Worm (Caenorhabditis elegans) whole organism, young adult: ENCODE data around the gene M05D6.5.
A peak's percentile ranks its signal among the peaks of the same experiment; 100 is the strongest.

Experiments used
- B0019.2 ChIP-seq: fragments of 200-800 bp; sonication (Bioruptor generic); conservative IDR thresholded peaks from 2 replicates; pipeline ENCODE4 v1.3.6; 2022; ENCODE audit warnings: missing genetic modification reagents, missing genetic modification characterization, missing compliant biosample characterization
- C06A6.2 ChIP-seq: fragments of 200-800 bp; sonication (Bioruptor generic); conservative IDR thresholded peaks from 2 replicates; pipeline ENCODE4 v1.3.6; 2022; ENCODE audit warnings: missing genetic modification characterization, missing compliant biosample characterization
- D2030.7 ChIP-seq: fragments of 200-800 bp; sonication (Bioruptor generic); IDR thresholded peaks from 2 replicates; pipeline ENCODE4 v1.3.6; 2022; ENCODE audit warnings: missing genetic modification reagents, missing genetic modification characterization, missing compliant biosample characterization
- F33H1.4 ChIP-seq: fragments of 200-800 bp; sonication (Bioruptor generic); IDR thresholded peaks from 2 replicates; pipeline ENCODE4 v1.3.6; 2022; ENCODE audit warnings: missing genetic modification reagents, missing genetic modification characterization, missing compliant biosample characterization
- F37B4.10 ChIP-seq: fragments of 200-800 bp; sonication (Bioruptor generic); IDR thresholded peaks from 2 replicates; pipeline ENCODE4 v1.3.6; 2022; ENCODE audit warnings: missing genetic modification characterization, missing compliant biosample characterization
- F39B2.1 ChIP-seq: fragments of 200-800 bp; sonication (Bioruptor generic); IDR thresholded peaks from 2 replicates; pipeline ENCODE4 v1.3.6; 2022; ENCODE audit warnings: missing genetic modification reagents, missing genetic modification characterization, missing compliant biosample characterization
- F52B5.7 ChIP-seq: sonication (generic microtip); optimal IDR thresholded peaks from 2 replicates; lab custom pipeline; 2016; ENCODE audit warnings: mild to moderate bottlenecking, missing genetic modification characterization, missing compliant biosample characterization
- F55B11.4 ChIP-seq: sonication (generic microtip); optimal IDR thresholded peaks from 2 replicates; lab custom pipeline; 2016; ENCODE audit warnings: missing compliant biosample characterization, missing genetic modification characterization, borderline replicate concordance; ENCODE audit not compliant: insufficient read depth
- F57C9.4 ChIP-seq: sonication (generic microtip); optimal IDR thresholded peaks from 2 replicates; lab custom pipeline; 2017; ENCODE audit warnings: mild to moderate bottlenecking, missing genetic modification characterization, missing compliant biosample characterization
- K11D2.4 ChIP-seq: fragments of 200-800 bp; sonication (Bioruptor generic); IDR thresholded peaks from 2 replicates; pipeline ENCODE4 v1.3.6; 2022; ENCODE audit warnings: missing genetic modification reagents, missing genetic modification characterization, missing compliant biosample characterization
- K12H6.12 ChIP-seq: fragments of 200-800 bp; sonication (Bioruptor generic); optimal IDR thresholded peaks from 2 replicates; lab custom pipeline; 2018; ENCODE audit warnings: mild to moderate bottlenecking, missing genetic modification characterization, missing compliant biosample characterization
- Y56A3A.18 ChIP-seq: fragments of 200-800 bp; sonication (Bioruptor generic); IDR thresholded peaks from 2 replicates; pipeline ENCODE4 v1.3.6; 2022; ENCODE audit warnings: missing genetic modification reagents, missing genetic modification characterization, missing compliant biosample characterization
- Y67H2A.10 ChIP-seq: fragments of 200-800 bp; sonication (Bioruptor generic); conservative IDR thresholded peaks from 2 replicates; pipeline ENCODE4 v1.3.6; 2022; ENCODE audit warnings: missing genetic modification reagents, missing genetic modification characterization, missing compliant biosample characterization
- atf-7 ChIP-seq: sonication (generic microtip); optimal IDR thresholded peaks from 2 replicates; lab custom pipeline; 2017; ENCODE audit warnings: mild to moderate bottlenecking, missing genetic modification characterization, missing compliant biosample characterization
- ccch-3 ChIP-seq: fragments of 200-800 bp; sonication (Bioruptor generic); optimal IDR thresholded peaks from 2 replicates; lab custom pipeline; 2018; ENCODE audit warnings: mild to moderate bottlenecking, missing genetic modification characterization, missing compliant biosample characterization
- cebp-1 ChIP-seq, 2 experiments: fragments of 200-800 bp in 1 of 2; sonication (Bioruptor generic) in 1 of 2; sonication (generic microtip) in 1 of 2; IDR thresholded peaks in 1 of 2; optimal IDR thresholded peaks in 1 of 2; 2 replicates each; pipeline versions ENCODE4 v1.3.6 to Lab custom; 2017 to 2022; ENCODE audit warnings: missing compliant biosample characterization in 2 of 2, missing genetic modification characterization in 2 of 2, mild to moderate bottlenecking in 1 of 2, missing genetic modification reagents in 1 of 2, moderate library complexity in 1 of 2
- ceh-40 ChIP-seq: fragments of 200-800 bp; sonication (Bioruptor generic); IDR thresholded peaks from 2 replicates; pipeline ENCODE4 v1.3.6; 2022; ENCODE audit warnings: missing genetic modification characterization, missing compliant biosample characterization
- ceh-91 ChIP-seq: fragments of 200-800 bp; sonication (Bioruptor generic); IDR thresholded peaks from 2 replicates; pipeline ENCODE4 v1.3.6; 2022; ENCODE audit warnings: missing genetic modification reagents, missing genetic modification characterization, missing compliant biosample characterization
- dpl-1 ChIP-seq: fragments of 150-350 bp; optimal IDR thresholded peaks from 2 replicates; lab custom pipeline; 2014; ENCODE audit warnings: missing biosample characterization, missing genetic modification reagents, missing genetic modification characterization
- egl-44 ChIP-seq: fragments of 200-800 bp; sonication (Bioruptor generic); IDR thresholded peaks from 2 replicates; pipeline ENCODE4 v1.3.6; 2022; ENCODE audit warnings: missing genetic modification reagents, missing genetic modification characterization, missing compliant biosample characterization
- ekl-4 ChIP-seq: fragments of 200-800 bp; sonication (Bioruptor generic); IDR thresholded peaks from 2 replicates; pipeline ENCODE4 v1.3.6; 2022; ENCODE audit warnings: missing genetic modification reagents, missing genetic modification characterization, missing compliant biosample characterization
- ets-4 ChIP-seq: fragments of 200-800 bp; sonication (Bioruptor generic); optimal IDR thresholded peaks from 2 replicates; lab custom pipeline; 2018; ENCODE audit warnings: mild to moderate bottlenecking, missing genetic modification characterization, missing compliant biosample characterization
- fkh-3 ChIP-seq: sonication (generic microtip); optimal IDR thresholded peaks from 2 replicates; lab custom pipeline; 2016; ENCODE audit warnings: mild to moderate bottlenecking, missing genetic modification characterization, missing compliant biosample characterization
- gei-17 ChIP-seq: fragments of 200-800 bp; sonication (Bioruptor generic); optimal IDR thresholded peaks from 2 replicates; lab custom pipeline; 2018; ENCODE audit warnings: mild to moderate bottlenecking, missing genetic modification characterization, missing compliant biosample characterization
- hlh-12 ChIP-seq: sonication (generic microtip); optimal IDR thresholded peaks from 2 replicates; lab custom pipeline; 2016; ENCODE audit warnings: missing genetic modification characterization, missing compliant biosample characterization
- hmg-1.2 ChIP-seq: fragments of 200-800 bp; sonication (Bioruptor generic); IDR thresholded peaks from 2 replicates; pipeline ENCODE4 v1.3.6; 2022; ENCODE audit warnings: missing genetic modification reagents, missing genetic modification characterization, missing compliant biosample characterization
- lin-26 ChIP-seq: fragments of 200-800 bp; sonication (Bioruptor generic); IDR thresholded peaks from 2 replicates; pipeline ENCODE4 v1.3.6; 2022; ENCODE audit warnings: missing genetic modification reagents, missing genetic modification characterization, missing compliant biosample characterization
- lin-54 ChIP-seq: fragments of 200-800 bp; sonication (Bioruptor generic); optimal IDR thresholded peaks from 2 replicates; lab custom pipeline; 2018; ENCODE audit warnings: mild to moderate bottlenecking, missing genetic modification characterization, missing compliant biosample characterization
- madf-3 ChIP-seq: fragments of 200-800 bp; sonication (Bioruptor generic); IDR thresholded peaks from 2 replicates; pipeline ENCODE4 v1.3.6; 2022; ENCODE audit warnings: missing genetic modification reagents, missing genetic modification characterization, missing compliant biosample characterization
- madf-8 ChIP-seq: fragments of 200-800 bp; sonication (Bioruptor generic); conservative IDR thresholded peaks from 2 replicates; pipeline ENCODE4 v1.3.6; 2022; ENCODE audit warnings: missing genetic modification reagents, missing genetic modification characterization, missing compliant biosample characterization
- nhr-80 ChIP-seq: sonication (generic microtip); optimal IDR thresholded peaks from 2 replicates; lab custom pipeline; 2016; ENCODE audit warnings: missing genetic modification characterization, missing compliant biosample characterization
- nhr-90 ChIP-seq: sonication (generic microtip); optimal IDR thresholded peaks from 2 replicates; lab custom pipeline; 2016; ENCODE audit warnings: missing genotype, mild to moderate bottlenecking, missing genetic modification characterization, missing compliant biosample characterization
- pbrm-1 ChIP-seq: fragments of 200-800 bp; sonication (Bioruptor generic); IDR thresholded peaks from 2 replicates; pipeline ENCODE4 v1.3.6; 2022; ENCODE audit warnings: missing genetic modification reagents, missing genetic modification characterization, missing compliant biosample characterization
- rec-8 ChIP-seq, 2 experiments: sonication (generic microtip); optimal IDR thresholded peaks; 2 replicates each; lab custom pipeline; 2016; ENCODE audit warnings: mild to moderate bottlenecking in 2 of 2, missing genetic modification characterization in 2 of 2, missing genetic modification reagents in 2 of 2, missing genotype in 2 of 2, missing biosample characterization in 1 of 2, missing compliant biosample characterization in 1 of 2, moderate library complexity in 1 of 2
- snpc-1.1 ChIP-seq: sonication (generic microtip); optimal IDR thresholded peaks from 2 replicates; lab custom pipeline; 2017; ENCODE audit warnings: missing genetic modification characterization, mild to moderate bottlenecking, missing compliant biosample characterization, antibody characterized with exemption, moderate library complexity, missing genotype, missing genetic modification reagents; ENCODE audit not compliant: insufficient read depth
- sptf-2 ChIP-seq: fragments of 200-800 bp; sonication (Bioruptor generic); optimal IDR thresholded peaks from 2 replicates; lab custom pipeline; 2018; ENCODE audit warnings: mild to moderate bottlenecking, missing genetic modification characterization, missing compliant biosample characterization
- ztf-3 ChIP-seq: fragments of 200-800 bp; sonication (Bioruptor generic); optimal IDR thresholded peaks from 2 replicates; lab custom pipeline; 2018; ENCODE audit warnings: mild to moderate bottlenecking, missing genetic modification characterization, missing compliant biosample characterization
- ztf-6 ChIP-seq: fragments of 200-800 bp; sonication (Bioruptor generic); IDR thresholded peaks from 2 replicates; pipeline ENCODE4 v1.3.6; 2022; ENCODE audit warnings: missing genetic modification reagents, missing genetic modification characterization, missing compliant biosample characterization

Gene M05D6.5

ce11 chrII:8516783-8517182 is 34.8 kb upstream of the M05D6.5 start, which contains the start of gene rnh-2 (continued):
- TF ChIP-seq C06A6.2 (GFP tag; lab: Robert Waterston, UW) (no peak), gei-17 (GFP tag; lab: Kevin White, UChicago) (no peak), hmg-1.2 (peak; percentile 60), ceh-40 (GFP tag; lab: Robert Waterston, UW) (peak; percentile 64; the same call in 1 of the 2 replicates), ztf-6 (GFP tag; lab: Robert Waterston, UW) (no peak), ccch-3 (no peak), D2030.7 (GFP tag; lab: Robert Waterston, UW) (peak; percentile 62), B0019.2 (peak; percentile 70; the same call in 1 of the 2 replicates), Y67H2A.10 (GFP tag; lab: Robert Waterston, UW) (peak; percentile 44; the same call in 1 of the 2 replicates)

- TF ChIP-seq cebp-1 (GFP tag; IDR thresholded peaks at IDR 0.05; lab: Robert Waterston, UW), result no peak
- TF ChIP-seq cebp-1 (tag; optimal IDR thresholded peaks at IDR 0.05; lab: Kevin White, UChicago), result peak; percentile 59
- TF ChIP-seq F57C9.4 (tag; lab: Kevin White, UChicago), result no peak
- peak; percentile 56 for TF ChIP-seq nhr-80 (tag; lab: Kevin White, UChicago)
Measured at ce11 chrII:8515521-8515920, 33.5 kb upstream of the M05D6.5 start.

DNA sequence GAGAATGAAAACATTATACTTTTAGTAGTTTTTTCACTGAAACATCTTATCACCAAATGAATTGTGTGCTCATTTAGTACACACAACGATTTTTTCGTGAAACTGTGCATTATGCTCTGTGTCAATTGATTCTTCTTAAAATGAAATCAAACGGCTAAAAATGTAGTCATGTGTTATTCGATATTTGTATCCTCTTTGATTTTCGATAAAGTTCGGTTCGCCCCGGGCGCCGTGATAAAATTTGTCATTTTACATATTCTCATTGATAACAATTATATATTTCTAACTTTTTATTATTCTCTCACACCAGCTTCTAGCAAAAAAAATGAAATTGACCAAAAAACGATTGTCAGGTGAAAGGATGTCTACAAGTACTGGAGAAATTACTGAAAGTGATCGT is 32.7 kb upstream of the M05D6.5 start, which contains the start of gene ctg-2:
Gene ctg-2, plus strand, starts transcription at position 326 of the 400 bp plus-strand sequence.
- no peak for TF ChIP-seq rec-8 (tag; optimal IDR thresholded peaks at IDR 0.05; lab: Kevin White, UChicago)
- TF ChIP-seq nhr-80 (tag; lab: Kevin White, UChicago), result peak; percentile 78

- TF ChIP-seq D2030.7 (GFP tag; lab: Robert Waterston, UW) (no peak), ztf-3 (GFP tag; lab: Kevin White, UChicago) (no peak), K12H6.12 (tag; lab: Kevin White, UChicago) (no peak), pbrm-1 (GFP tag; lab: Robert Waterston, UW) (no peak), Y67H2A.10 (GFP tag; lab: Robert Waterston, UW) (no peak), F52B5.7 (no peak), F55B11.4 (tag; lab: Kevin White, UChicago) (no peak), K11D2.4 (GFP tag; lab: Robert Waterston, UW) (no peak), snpc-1.1 (no peak), lin-26 (GFP tag; lab: Robert Waterston, UW) (no peak), dpl-1 (GFP tag; lab: Kevin White, UChicago) (no peak), ceh-40 (GFP tag; lab: Robert Waterston, UW) (no peak), hlh-12 (tag; lab: Kevin White, UChicago) (no peak), Y56A3A.18 (no peak), F33H1.4 (GFP tag; lab: Robert Waterston, UW) (no peak)
Measured at ce11 chrII:8508956-8509355, 27.0 kb upstream of the M05D6.5 start, which contains the start of gene T13H5.1. Gene T13H5.1 (minus strand): TSS chrII:8509056.

- TF ChIP-seq F37B4.10 (GFP tag; lab: Robert Waterston, UW) (no peak), nhr-80 (tag; lab: Kevin White, UChicago) (peak; percentile 54)
Measured at ce11 chrII:8506759-8507158, 24.8 kb upstream of the M05D6.5 start.

DNA sequence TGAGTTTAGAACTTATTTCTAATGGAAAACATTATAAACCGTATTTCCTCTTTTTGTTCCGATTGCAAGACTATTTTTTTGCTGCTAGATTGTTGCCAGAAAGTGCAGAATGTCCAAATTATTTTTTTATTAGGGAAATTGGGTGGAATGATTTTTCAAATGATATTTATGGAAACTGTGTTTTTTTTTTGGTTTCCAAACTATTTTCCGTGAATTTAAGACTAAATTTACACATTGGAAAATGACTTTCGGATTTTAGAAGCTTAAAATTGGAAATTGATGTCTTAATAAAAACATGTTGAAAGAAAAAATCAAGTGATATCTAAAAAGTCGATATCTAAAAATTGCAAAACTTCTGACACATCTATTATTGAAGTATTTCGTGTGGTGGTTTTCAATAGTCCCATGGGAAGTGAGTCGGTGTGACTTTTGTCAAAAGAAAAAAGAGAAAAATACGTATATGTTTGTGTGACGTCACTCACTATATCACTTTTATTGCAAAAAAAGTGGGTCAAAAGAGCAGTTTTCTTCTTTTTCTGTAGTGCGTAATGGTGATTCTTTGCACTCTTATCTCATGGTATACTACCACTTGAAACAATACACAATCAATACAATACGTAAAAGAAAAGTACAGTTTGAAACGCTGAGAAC is 22.2 kb upstream of the M05D6.5 start:
- TF ChIP-seq sptf-2, result no peak
- TF ChIP-seq ceh-91 (GFP tag; lab: Robert Waterston, UW), result no peak
- no peak for TF ChIP-seq atf-7 (tag; lab: Kevin White, UChicago)
- TF ChIP-seq ets-4 (GFP tag; lab: Kevin White, UChicago), result no peak
- no peak for TF ChIP-seq lin-54 (GFP tag; lab: Kevin White, UChicago)
- no peak for TF ChIP-seq egl-44 (GFP tag; lab: Robert Waterston, UW)
- no peak for TF ChIP-seq fkh-3 (tag; lab: Kevin White, UChicago)
- TF ChIP-seq nhr-90, result no peak
- no peak for TF ChIP-seq madf-8
- TF ChIP-seq ekl-4, result no peak
- TF ChIP-seq F39B2.1 (GFP tag; lab: Robert Waterston, UW), result no peak
- no peak for TF ChIP-seq madf-3 (GFP tag; lab: Robert Waterston, UW)
- TF ChIP-seq snpc-1.1, result no peak
